Worm (Caenorhabditis elegans): ENCODE results near the gene Y47D3A.31.
"Not testable (repeated sequence)": the region's sequence is repeated elsewhere in the genome, so short reads cannot be mapped to it uniquely, and the experiment has no call there.

Y47D3A.31 gene

ce11 chrIII:11131475-11131874 lies 25.5 kb downstream of the Y47D3A.31 start, which contains the start of gene pha-1:
Gene pha-1, plus strand, starts transcription at chrIII:11131775.
- TF ChIP-seq zip-8 (tag; optimal IDR thresholded peaks at IDR 0.05); unc-62 (GFP tag; optimal IDR thresholded peaks at IDR 0.05); ham-2 (GFP tag; optimal IDR thresholded peaks at IDR 0.05): not testable (repeated sequence)

DNA sequence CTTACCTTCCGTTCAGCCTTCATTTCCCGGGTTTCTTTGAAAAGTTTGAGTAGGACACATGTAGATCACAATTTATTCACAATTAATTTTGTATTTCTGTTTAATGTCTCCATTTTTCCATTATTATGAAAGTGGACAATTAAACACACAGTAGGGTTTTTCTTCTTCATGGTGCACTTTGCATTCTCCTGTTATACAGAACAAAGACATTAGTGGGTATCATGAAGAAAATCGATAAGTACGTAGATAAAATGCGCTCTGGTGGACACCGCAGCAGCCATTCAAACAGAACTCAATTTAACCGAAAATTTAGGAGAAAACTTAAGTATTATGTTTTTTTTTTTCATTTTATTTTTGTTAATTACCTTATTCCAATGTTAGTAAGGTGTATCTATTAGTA lies 27.6 kb downstream of the Y47D3A.31 start:
- TF ChIP-seq elt-3 (tag; optimal IDR thresholded peaks at IDR 0.05) (no peak), pha-4 (tag; optimal IDR thresholded peaks at IDR 0.05) (no peak), ces-1 (GFP tag; optimal IDR thresholded peaks at IDR 0.05) (peak; percentile 42), drap-1 (GFP tag; optimal IDR thresholded peaks at IDR 0.05) (no peak), cnd-1 (tag; optimal IDR thresholded peaks at IDR 0.05) (no peak), mls-2 (tag; optimal IDR thresholded peaks at IDR 0.05) (no peak), unc-39 (tag; optimal IDR thresholded peaks at IDR 0.05) (no peak), nhr-12 (tag; optimal IDR thresholded peaks at IDR 0.05) (no peak)

ce11 chrIII:11127528-11127927 lies 29.5 kb downstream of the Y47D3A.31 start, which contains the start of gene Y48A6C.8:
Gene Y48A6C.8, minus strand, starts transcription at chrIII:11127628.
- TF ChIP-seq nhr-237 (tag; optimal IDR thresholded peaks at IDR 0.05), result no peak
- TF ChIP-seq ces-1 (GFP tag; optimal IDR thresholded peaks at IDR 0.05), result no peak
- TF ChIP-seq blmp-1 (tag; optimal IDR thresholded peaks at IDR 0.05), result no peak
- no peak for TF ChIP-seq pha-4 (tag; optimal IDR thresholded peaks at IDR 0.05)
- no peak for TF ChIP-seq snpc-4 (tag; optimal IDR thresholded peaks at IDR 0.05)
- no peak for TF ChIP-seq hlh-1 (tag; optimal IDR thresholded peaks at IDR 0.05)
- TF ChIP-seq flh-1 (GFP tag; optimal IDR thresholded peaks at IDR 0.05), result no peak
- no peak for TF ChIP-seq unc-62 (GFP tag; optimal IDR thresholded peaks at IDR 0.05)
- TF ChIP-seq sem-2 (GFP tag; optimal IDR thresholded peaks at IDR 0.05), result no peak
- TF ChIP-seq nhr-12 (tag; optimal IDR thresholded peaks at IDR 0.05), result no peak
- no peak for TF ChIP-seq ceh-83 (GFP tag; optimal IDR thresholded peaks at IDR 0.05)
- no peak for TF ChIP-seq mab-5 (tag; optimal IDR thresholded peaks at IDR 0.05)
- no peak for TF ChIP-seq zip-8 (tag; optimal IDR thresholded peaks at IDR 0.05)
- TF ChIP-seq unc-120 (tag; optimal IDR thresholded peaks at IDR 0.05; ENCODE audit: poor library complexity, severe bottlenecking), result no peak

- TF ChIP-seq nhr-12 (tag; optimal IDR thresholded peaks at IDR 0.05) (no peak), blmp-1 (tag; optimal IDR thresholded peaks at IDR 0.05) (no peak), tbx-8 (GFP tag; optimal IDR thresholded peaks at IDR 0.05) (no peak), elt-1 (tag; optimal IDR thresholded peaks at IDR 0.05; ENCODE audit: borderline replicate concordance, insufficient read depth) (no peak)
These were observed 33.2 kb downstream of the Y47D3A.31 start for ce11 chrIII:11123844-11124243.

DNA sequence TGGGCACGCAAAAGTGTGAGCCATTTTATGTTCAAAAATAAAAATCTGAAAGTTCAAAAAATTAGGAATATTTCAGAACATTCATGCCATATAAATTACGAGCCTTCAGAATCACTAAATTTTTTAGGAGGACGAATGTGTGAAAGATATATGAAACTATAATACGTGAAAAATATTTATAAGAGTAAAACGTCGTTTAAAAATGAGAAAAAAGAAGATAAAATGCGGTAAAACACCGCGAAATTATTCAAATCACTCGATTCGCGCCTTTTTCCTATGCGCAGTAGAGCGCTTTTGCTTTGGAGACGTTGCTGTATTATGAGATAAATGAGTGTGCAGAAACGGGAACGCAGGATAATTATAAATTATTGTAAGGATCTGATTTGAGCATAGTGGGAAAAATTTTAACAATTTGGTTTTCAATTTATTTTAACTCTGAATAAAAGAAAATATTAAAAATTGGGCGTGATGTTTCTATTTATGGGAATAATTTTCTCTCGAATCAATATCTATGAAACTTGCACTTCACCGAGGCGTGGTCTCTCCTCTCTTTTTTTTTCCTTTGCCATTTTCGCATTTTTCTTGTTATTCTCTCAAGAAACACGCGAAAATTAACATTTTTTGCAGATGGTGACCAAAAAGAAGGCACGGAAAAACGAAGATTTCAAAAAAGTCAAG lies 37.7 kb downstream of the Y47D3A.31 start, which contains the start of the genes sup-35 and Y48A6C.4:
Gene sup-35, minus strand, starts transcription at position 51 of the 678 bp plus-strand sequence.
Gene Y48A6C.4, plus strand, starts transcription at position 628 of the 678 bp plus-strand sequence.
- TF ChIP-seq unc-62 (GFP tag; optimal IDR thresholded peaks at IDR 0.05) (no peak), drap-1 (GFP tag; optimal IDR thresholded peaks at IDR 0.05) (peak; percentile 40), hlh-1 (tag; optimal IDR thresholded peaks at IDR 0.05) (peak; percentile 11), cnd-1 (tag; optimal IDR thresholded peaks at IDR 0.05) (peak; percentile 26), mab-5 (tag; optimal IDR thresholded peaks at IDR 0.05) (no peak), elt-1 (tag; optimal IDR thresholded peaks at IDR 0.05; ENCODE audit: borderline replicate concordance, insufficient read depth) (no peak), nhr-12 (tag; optimal IDR thresholded peaks at IDR 0.05) (no peak), bed-3 (GFP tag; optimal IDR thresholded peaks at IDR 0.05) (peak; percentile 39), lsy-2 (tag; optimal IDR thresholded peaks at IDR 0.05) (peak; percentile 38), ceh-83 (GFP tag; optimal IDR thresholded peaks at IDR 0.05) (peak; percentile 60), ces-1 (GFP tag; optimal IDR thresholded peaks at IDR 0.05) (peak; percentile 90), tbx-8 (GFP tag; optimal IDR thresholded peaks at IDR 0.05) (peak; percentile 35), M03D4.4 (tag; optimal IDR thresholded peaks at IDR 0.05) (no peak), snpc-4 (tag; optimal IDR thresholded peaks at IDR 0.05) (no peak), pha-4 (tag; optimal IDR thresholded peaks at IDR 0.05) (no peak), ztf-11 (tag; optimal IDR thresholded peaks at IDR 0.05) (no peak), zip-8 (tag; optimal IDR thresholded peaks at IDR 0.05) (no peak), nhr-237 (tag; optimal IDR thresholded peaks at IDR 0.05) (peak; percentile 87), nhr-76 (tag; optimal IDR thresholded peaks at IDR 0.05) (no peak), sptf-1 (tag; optimal IDR thresholded peaks at IDR 0.05) (peak; percentile 75), blmp-1 (tag; optimal IDR thresholded peaks at IDR 0.05) (no peak), ham-2 (GFP tag; optimal IDR thresholded peaks at IDR 0.05) (no peak), mls-2 (tag; optimal IDR thresholded peaks at IDR 0.05) (peak; percentile 66), unc-120 (tag; optimal IDR thresholded peaks at IDR 0.05; ENCODE audit: poor library complexity, severe bottlenecking) (peak; percentile 59), elt-3 (tag; optimal IDR thresholded peaks at IDR 0.05) (peak; percentile 12), ceh-43 (GFP tag; optimal IDR thresholded peaks at IDR 0.05) (peak; percentile 40), sem-2 (GFP tag; optimal IDR thresholded peaks at IDR 0.05) (no peak), mep-1 (tag; optimal IDR thresholded peaks at IDR 0.05) (peak; percentile 89), flh-1 (GFP tag; optimal IDR thresholded peaks at IDR 0.05) (no peak), nhr-2 (tag; optimal IDR thresholded peaks at IDR 0.05) (no peak), unc-39 (tag; optimal IDR thresholded peaks at IDR 0.05) (no peak), nhr-28 (tag; optimal IDR thresholded peaks at IDR 0.05) (no peak), lin-13 (tag; optimal IDR thresholded peaks at IDR 0.05) (peak; percentile 46), ceh-39 (tag; optimal IDR thresholded peaks at IDR 0.05) (peak; percentile 82), lin-32 (GFP tag; optimal IDR thresholded peaks at IDR 0.05) (peak; percentile 29)
